Fruit fly (Drosophila melanogaster): Measurements from ENCODE around the gene Snx17.

DNA sequence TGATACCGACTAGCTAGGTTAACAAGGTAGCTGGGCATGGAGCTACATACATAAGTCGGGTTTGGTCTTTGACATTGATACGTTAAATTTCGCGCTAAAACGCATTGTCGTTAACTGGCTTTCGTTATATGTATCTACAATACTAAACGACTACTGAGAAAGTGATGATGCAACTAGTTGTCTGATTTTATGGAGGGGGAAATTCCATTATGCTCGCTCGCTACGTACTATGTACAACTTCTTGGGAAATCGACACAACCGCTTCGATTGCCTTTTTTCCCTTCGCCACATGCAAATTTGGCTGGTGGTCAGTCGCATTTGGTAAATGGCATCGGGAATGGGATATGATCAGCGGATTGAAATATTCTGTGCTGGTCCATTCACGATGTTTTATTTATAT is 13.2 kb upstream of the Snx17 start:
- TF ChIP-seq psq (optimal IDR thresholded peaks at IDR 0.05) (no peak), CG8478 (optimal IDR thresholded peaks at IDR 0.05) (no peak)
